Worm (Caenorhabditis elegans): ENCODE measurements around the gene frpr-8.

The frpr-8 gene

ce11 chrX:8677320-8677719 lies 20.3 kb upstream of the frpr-8 start:
- TF ChIP-seq pat-9 (tag; optimal IDR thresholded peaks at IDR 0.05) = no peak
- TF ChIP-seq fkh-10 (GFP tag; optimal IDR thresholded peaks at IDR 0.05) = no peak
- TF ChIP-seq nhr-232 (tag; optimal IDR thresholded peaks at IDR 0.05) = no peak
- no peak for TF ChIP-seq elt-2 (tag; optimal IDR thresholded peaks at IDR 0.05)
- TF ChIP-seq pqm-1 (tag; optimal IDR thresholded peaks at IDR 0.05) = no peak
- no peak for TF ChIP-seq mec-3 (tag; optimal IDR thresholded peaks at IDR 0.05; ENCODE audit: borderline replicate concordance)
- no peak for TF ChIP-seq sdc-2 (tag; optimal IDR thresholded peaks at IDR 0.05)
- TF ChIP-seq ceh-24 (tag; optimal IDR thresholded peaks at IDR 0.05) = no peak
- no peak for TF ChIP-seq lin-11 (tag; optimal IDR thresholded peaks at IDR 0.05)
- TF ChIP-seq madf-2 (tag; optimal IDR thresholded peaks at IDR 0.05) = no peak
- TF ChIP-seq hlh-8 (tag; optimal IDR thresholded peaks at IDR 0.05) = no peak

- TF ChIP-seq T23F11.4 (GFP tag; optimal IDR thresholded peaks at IDR 0.05) = no peak
- no peak for TF ChIP-seq ahr-1 (tag; optimal IDR thresholded peaks at IDR 0.05)
- no peak for TF ChIP-seq tbx-7 (tag; optimal IDR thresholded peaks at IDR 0.05)
- no peak for TF ChIP-seq ref-2 (tag; optimal IDR thresholded peaks at IDR 0.05)
- TF ChIP-seq F13H6.1 (tag; optimal IDR thresholded peaks at IDR 0.05) = no peak
- TF ChIP-seq C38D4.7 (GFP tag; optimal IDR thresholded peaks at IDR 0.05) = no peak
- no peak for TF ChIP-seq pha-4 (tag; optimal IDR thresholded peaks at IDR 0.05)
- TF ChIP-seq zip-5 (tag; optimal IDR thresholded peaks at IDR 0.05) = no peak
- TF ChIP-seq ceh-6 (GFP tag; optimal IDR thresholded peaks at IDR 0.05) = no peak
- no peak for TF ChIP-seq lim-6 (tag; optimal IDR thresholded peaks at IDR 0.05)
- TF ChIP-seq hlh-6 (tag; optimal IDR thresholded peaks at IDR 0.05) = no peak
- no peak for TF ChIP-seq Y22D7AL.16 (tag; optimal IDR thresholded peaks at IDR 0.05)
- no peak for TF ChIP-seq unc-42 (tag; optimal IDR thresholded peaks at IDR 0.05)
- no peak for TF ChIP-seq mec-3 (tag; optimal IDR thresholded peaks at IDR 0.05; ENCODE audit: borderline replicate concordance)
- no peak for TF ChIP-seq odd-2 (tag; optimal IDR thresholded peaks at IDR 0.05)
- no peak for TF ChIP-seq unc-55 (GFP tag; optimal IDR thresholded peaks at IDR 0.05)
Measured at ce11 chrX:8677873-8678272, 19.7 kb upstream of the frpr-8 start.

- TF ChIP-seq unc-3 (GFP tag; conservative IDR thresholded peaks at IDR 0.05) = no peak
- TF ChIP-seq unc-3 (tag; optimal IDR thresholded peaks at IDR 0.05) = no peak
- TF ChIP-seq fkh-6 (tag; optimal IDR thresholded peaks at IDR 0.05) = no peak
- TF ChIP-seq ztf-16 (tag; optimal IDR thresholded peaks at IDR 0.05) = no peak
- TF ChIP-seq ets-4 (tag; optimal IDR thresholded peaks at IDR 0.05) = no peak
- TF ChIP-seq dve-1 (tag; optimal IDR thresholded peaks at IDR 0.05) = no peak
- no peak for TF ChIP-seq che-1 (tag; optimal IDR thresholded peaks at IDR 0.05)
- no peak for TF ChIP-seq C08G9.2 (tag; optimal IDR thresholded peaks at IDR 0.05)
- no peak for TF ChIP-seq ceh-45 (GFP tag; IDR thresholded peaks at IDR 0.05)
- TF ChIP-seq ceh-18 (tag; optimal IDR thresholded peaks at IDR 0.05) = no peak
- no peak for TF ChIP-seq dmd-4 (tag; optimal IDR thresholded peaks at IDR 0.05; ENCODE audit: borderline replicate concordance)
- no peak for TF ChIP-seq K02D7.2 (tag; optimal IDR thresholded peaks at IDR 0.05)
- TF ChIP-seq Y22D7AL.16 (tag; optimal IDR thresholded peaks at IDR 0.05) = no peak
- TF ChIP-seq hlh-6 (tag; optimal IDR thresholded peaks at IDR 0.05) = no peak
- no peak for TF ChIP-seq ceh-34 (tag; optimal IDR thresholded peaks at IDR 0.05)
- TF ChIP-seq C38D4.7 (GFP tag; optimal IDR thresholded peaks at IDR 0.05) = no peak
- TF ChIP-seq lin-11 (tag; optimal IDR thresholded peaks at IDR 0.05) = no peak
- TF ChIP-seq T23F11.4 (GFP tag; optimal IDR thresholded peaks at IDR 0.05) = no peak
- TF ChIP-seq unc-86 (tag; optimal IDR thresholded peaks at IDR 0.05) = no peak
- TF ChIP-seq mec-3 (tag; optimal IDR thresholded peaks at IDR 0.05; ENCODE audit: borderline replicate concordance) = no peak
- no peak for TF ChIP-seq ceh-31 (tag; optimal IDR thresholded peaks at IDR 0.05)
Measured at ce11 chrX:8681600-8681999, 16.0 kb upstream of the frpr-8 start, which contains the start of gene K09E2.1. Gene K09E2.1 (plus strand): TSS chrX:8681900.

Data from whole organism, late embryonic.